Worm (Caenorhabditis elegans) whole organism, late embryonic: Measurements from ENCODE around the gene lst-2.
"Not testable (repeated sequence)": the region's sequence is repeated elsewhere in the genome, so short reads cannot be mapped to it uniquely, and the experiment has no call there.

Experiments
- F13H6.1 ChIP-seq: sonication (generic microtip); optimal IDR thresholded peaks from 2 replicates; lab custom pipeline; 2016; ENCODE audit warnings: missing genetic modification characterization, missing compliant biosample characterization
- K02D7.2 ChIP-seq: sonication (generic microtip); optimal IDR thresholded peaks from 2 replicates; lab custom pipeline; 2017; ENCODE audit warnings: mild to moderate bottlenecking, missing genetic modification characterization, missing compliant biosample characterization
- ceh-22 ChIP-seq: sonication (generic microtip); optimal IDR thresholded peaks from 2 replicates; lab custom pipeline; 2017; ENCODE audit warnings: missing biosample characterization, missing genetic modification characterization
- elt-2 ChIP-seq: sonication (generic microtip); optimal IDR thresholded peaks from 2 replicates; lab custom pipeline; 2016; ENCODE audit warnings: missing genetic modification reagents, missing genetic modification characterization, missing compliant biosample characterization
- ets-4 ChIP-seq: sonication (generic microtip); optimal IDR thresholded peaks from 2 replicates; lab custom pipeline; 2016; ENCODE audit warnings: missing genetic modification characterization, missing compliant biosample characterization
- gmeb-2 ChIP-seq: sonication (generic microtip); optimal IDR thresholded peaks from 2 replicates; lab custom pipeline; 2016; ENCODE audit warnings: missing genetic modification characterization, inconsistent platforms, missing compliant biosample characterization
- lin-11 ChIP-seq: fragments of 200-800 bp; sonication (Bioruptor generic); optimal IDR thresholded peaks from 2 replicates; lab custom pipeline; 2018; ENCODE audit warnings: mild to moderate bottlenecking, missing genetic modification characterization, missing compliant biosample characterization
- pros-1 ChIP-seq: fragments of 150-350 bp; optimal IDR thresholded peaks from 2 replicates; lab custom pipeline; 2014; ENCODE audit warnings: missing biosample characterization, missing genetic modification reagents, missing genetic modification characterization
- ttx-3 ChIP-seq: sonication (generic microtip); optimal IDR thresholded peaks from 2 replicates; lab custom pipeline; 2016; ENCODE audit warnings: missing genetic modification reagents, missing genetic modification characterization, missing compliant biosample characterization
- unc-86 ChIP-seq: sonication (generic microtip); optimal IDR thresholded peaks from 2 replicates; lab custom pipeline; 2016; ENCODE audit warnings: missing genetic modification characterization, missing compliant biosample characterization
- ztf-16 ChIP-seq: sonication (generic microtip); optimal IDR thresholded peaks from 2 replicates; lab custom pipeline; 2017; ENCODE audit warnings: missing genetic modification characterization, missing compliant biosample characterization

Gene lst-2

DNA sequence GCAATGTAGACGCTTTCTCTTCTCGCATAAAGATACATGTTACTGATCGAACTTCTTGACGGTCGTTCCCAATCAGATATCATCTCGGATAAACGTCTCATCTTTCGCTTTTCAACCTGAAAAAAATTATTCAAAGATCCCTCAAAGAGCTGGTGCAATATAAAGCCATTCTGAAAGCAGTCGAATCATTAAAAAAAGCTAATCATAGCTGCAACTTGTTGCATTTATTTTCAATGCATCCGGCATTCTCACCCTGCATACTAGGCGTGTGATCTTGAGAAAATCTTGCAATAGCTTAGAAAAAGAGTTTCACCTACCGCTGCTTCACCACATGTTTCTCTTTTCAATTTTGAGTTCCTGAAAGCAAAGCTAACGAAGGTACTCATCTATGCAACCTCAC lies 50.9 kb downstream of the lst-2 start, which contains the start of gene C24A8.6:
Gene C24A8.6 (minus strand): TSS at position 101 of the 400 bp plus-strand sequence.
- not testable (repeated sequence) for TF ChIP-seq ztf-16, ets-4, K02D7.2 (tag; lab: Kevin White, UChicago)

DNA sequence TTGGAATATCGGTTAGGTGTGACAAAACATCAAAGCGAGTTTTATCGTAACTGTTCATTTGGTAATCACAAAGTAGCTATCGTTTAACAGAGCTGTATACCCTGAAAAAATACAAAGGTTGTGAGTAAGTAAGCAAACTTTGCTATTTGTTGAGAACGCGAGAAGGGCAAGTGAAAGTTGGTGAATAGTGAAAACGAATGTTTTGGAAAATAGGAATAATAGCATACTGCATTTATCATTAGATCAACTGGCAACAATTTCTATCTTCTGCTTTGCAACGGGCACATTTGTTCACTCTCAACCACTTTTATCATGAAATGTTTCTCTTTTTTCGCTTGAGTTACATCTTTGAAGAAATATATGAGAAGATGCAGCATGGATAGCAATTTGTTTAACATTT lies 54.4 kb downstream of the lst-2 start, which contains the start of gene C24A8.5:
Gene C24A8.5 (minus strand): TSS at position 101 of the 400 bp plus-strand sequence.
- TF ChIP-seq elt-2 (tag; lab: Kevin White, UChicago) (no peak), F13H6.1 (tag; lab: Kevin White, UChicago) (no peak), gmeb-2 (no peak), lin-11 (no peak), ttx-3 (no peak), pros-1 (tag; lab: Kevin White, UChicago) (no peak), ceh-22 (no peak), unc-86 (tag; lab: Kevin White, UChicago) (no peak)
